Worm (Caenorhabditis elegans): ENCODE results near the gene spp-5.

ce11 chrX:7315329-7315728, 4.8 kb downstream of the spp-5 start, which contains the start of gene spp-3:
- no peak for TF ChIP-seq R02D3.7 (tag; optimal IDR thresholded peaks at IDR 0.05)
- TF ChIP-seq snpc-4 (tag; optimal IDR thresholded peaks at IDR 0.05), result no peak
- TF ChIP-seq nhr-28 (tag; optimal IDR thresholded peaks at IDR 0.05), result no peak
- TF ChIP-seq unc-62 (GFP tag; optimal IDR thresholded peaks at IDR 0.05), result no peak
- peak; percentile 38 for TF ChIP-seq pha-4 (tag; optimal IDR thresholded peaks at IDR 0.05)
- TF ChIP-seq nhr-76 (tag; optimal IDR thresholded peaks at IDR 0.05), result no peak
- no peak for TF ChIP-seq ztf-11 (tag; optimal IDR thresholded peaks at IDR 0.05)
- TF ChIP-seq daf-12 (tag; optimal IDR thresholded peaks at IDR 0.05), result no peak
- TF ChIP-seq skn-1 (tag; optimal IDR thresholded peaks at IDR 0.05), result peak; percentile 88
- TF ChIP-seq ama-1 (optimal IDR thresholded peaks at IDR 0.05), result no peak
- no peak for TF ChIP-seq lsy-12 (tag; optimal IDR thresholded peaks at IDR 0.05)
